Worm (Caenorhabditis elegans): Measurements from ENCODE around the gene dnj-25.

Gene dnj-25

ce11 chrV:20752609-20753102, 8.5 kb upstream of the dnj-25 start, which contains the start of gene pha-4:
Gene pha-4, plus strand, starts transcription at chrV:20753052.
- TF ChIP-seq him-1 (tag; optimal IDR thresholded peaks at IDR 0.05) (no peak), W03F9.2 (tag; optimal IDR thresholded peaks at IDR 0.05) (no peak), dao-5 (tag; optimal IDR thresholded peaks at IDR 0.05) (no peak)

ce11 chrV:20749098-20749497, 5.0 kb upstream of the dnj-25 start:
- no peak for TF ChIP-seq him-1 (tag; optimal IDR thresholded peaks at IDR 0.05)
- TF ChIP-seq W03F9.2 (tag; optimal IDR thresholded peaks at IDR 0.05): no peak
- no peak for TF ChIP-seq dao-5 (tag; optimal IDR thresholded peaks at IDR 0.05)

ce11 chrV:20747964-20748363, 3.8 kb upstream of the dnj-25 start:
- TF ChIP-seq W03F9.2 (tag; optimal IDR thresholded peaks at IDR 0.05) (no peak), dao-5 (tag; optimal IDR thresholded peaks at IDR 0.05) (no peak), him-1 (tag; optimal IDR thresholded peaks at IDR 0.05) (no peak)

- TF ChIP-seq him-1 (tag; optimal IDR thresholded peaks at IDR 0.05) (no peak), W03F9.2 (tag; optimal IDR thresholded peaks at IDR 0.05) (no peak), dao-5 (tag; optimal IDR thresholded peaks at IDR 0.05) (no peak)
Measured at ce11 chrV:20746805-20747204, 2.7 kb upstream of the dnj-25 start.

- TF ChIP-seq dao-5 (tag; optimal IDR thresholded peaks at IDR 0.05): no peak
- TF ChIP-seq him-1 (tag; optimal IDR thresholded peaks at IDR 0.05): no peak
- TF ChIP-seq W03F9.2 (tag; optimal IDR thresholded peaks at IDR 0.05): no peak
Measured at ce11 chrV:20745278-20745677, 1.1 kb upstream of the dnj-25 start.

- no peak for TF ChIP-seq dao-5 (tag; optimal IDR thresholded peaks at IDR 0.05)
- no peak for TF ChIP-seq him-1 (tag; optimal IDR thresholded peaks at IDR 0.05)
- TF ChIP-seq W03F9.2 (tag; optimal IDR thresholded peaks at IDR 0.05): no peak
Measured at ce11 chrV:20739387-20739786, 4.8 kb downstream of the dnj-25 start.

- no peak for TF ChIP-seq him-1 (tag; optimal IDR thresholded peaks at IDR 0.05)
- TF ChIP-seq dao-5 (tag; optimal IDR thresholded peaks at IDR 0.05): no peak
- TF ChIP-seq W03F9.2 (tag; optimal IDR thresholded peaks at IDR 0.05): no peak
Measured at ce11 chrV:20734658-20735057, 9.5 kb downstream of the dnj-25 start, which contains the start of gene srxa-6. Gene srxa-6, plus strand, starts transcription at chrV:20734958.

- TF ChIP-seq dao-5 (tag; optimal IDR thresholded peaks at IDR 0.05) (no peak), W03F9.2 (tag; optimal IDR thresholded peaks at IDR 0.05) (no peak), him-1 (tag; optimal IDR thresholded peaks at IDR 0.05) (no peak)
Measured at ce11 chrV:20731787-20732186, 12.4 kb downstream of the dnj-25 start, which contains the start of gene srxa-1. Gene srxa-1, plus strand, starts transcription at chrV:20732087.

- TF ChIP-seq him-1 (tag; optimal IDR thresholded peaks at IDR 0.05) (no peak), dao-5 (tag; optimal IDR thresholded peaks at IDR 0.05) (no peak), W03F9.2 (tag; optimal IDR thresholded peaks at IDR 0.05) (peak; percentile 44)
Measured at ce11 chrV:20728763-20729350, 15.3 kb downstream of the dnj-25 start, which contains the start of gene ipla-3. Gene ipla-3, minus strand, starts transcription at chrV:20729272.

ce11 chrV:20727458-20727857, 16.7 kb downstream of the dnj-25 start:
- TF ChIP-seq him-1 (tag; optimal IDR thresholded peaks at IDR 0.05) (no peak), W03F9.2 (tag; optimal IDR thresholded peaks at IDR 0.05) (no peak), dao-5 (tag; optimal IDR thresholded peaks at IDR 0.05) (no peak)

ce11 chrV:20722447-20722846, 21.7 kb downstream of the dnj-25 start:
- TF ChIP-seq him-1 (tag; optimal IDR thresholded peaks at IDR 0.05): no peak
- TF ChIP-seq dao-5 (tag; optimal IDR thresholded peaks at IDR 0.05): no peak
- TF ChIP-seq W03F9.2 (tag; optimal IDR thresholded peaks at IDR 0.05): no peak

ce11 chrV:20721934-20722333, 22.2 kb downstream of the dnj-25 start, which contains the start of gene Y44A6C.2:
Gene Y44A6C.2, plus strand, starts transcription at chrV:20722234.
- TF ChIP-seq dao-5 (tag; optimal IDR thresholded peaks at IDR 0.05): no peak
- no peak for TF ChIP-seq W03F9.2 (tag; optimal IDR thresholded peaks at IDR 0.05)
- no peak for TF ChIP-seq him-1 (tag; optimal IDR thresholded peaks at IDR 0.05)

- TF ChIP-seq dao-5 (tag; optimal IDR thresholded peaks at IDR 0.05) (no peak), him-1 (tag; optimal IDR thresholded peaks at IDR 0.05) (no peak), W03F9.2 (tag; optimal IDR thresholded peaks at IDR 0.05) (no peak)
Measured at ce11 chrV:20716830-20717441, 27.2 kb downstream of the dnj-25 start.

ce11 chrV:20716267-20716666, 27.9 kb downstream of the dnj-25 start:
- TF ChIP-seq him-1 (tag; optimal IDR thresholded peaks at IDR 0.05) (no peak), W03F9.2 (tag; optimal IDR thresholded peaks at IDR 0.05) (no peak), dao-5 (tag; optimal IDR thresholded peaks at IDR 0.05) (no peak)

All from whole organism, L4/young adult.